Worm (Caenorhabditis elegans) whole organism, young adult: ENCODE results near the gene ent-2.

Experiments used
- B0019.2 ChIP-seq: fragments of 200-800 bp; sonication (Bioruptor generic); conservative IDR thresholded peaks from 2 replicates; pipeline ENCODE4 v1.3.6; 2022; ENCODE audit warnings: missing genetic modification reagents, missing genetic modification characterization, missing compliant biosample characterization
- D2030.7 ChIP-seq: fragments of 200-800 bp; sonication (Bioruptor generic); IDR thresholded peaks from 2 replicates; pipeline ENCODE4 v1.3.6; 2022; ENCODE audit warnings: missing genetic modification reagents, missing genetic modification characterization, missing compliant biosample characterization
- F37B4.10 ChIP-seq: fragments of 200-800 bp; sonication (Bioruptor generic); IDR thresholded peaks from 2 replicates; pipeline ENCODE4 v1.3.6; 2022; ENCODE audit warnings: missing genetic modification characterization, missing compliant biosample characterization
- F49E8.2 ChIP-seq: sonication (generic microtip); optimal IDR thresholded peaks from 3 replicates; lab custom pipeline; 2017; ENCODE audit warnings: missing genetic modification characterization, mild to moderate bottlenecking, missing compliant biosample characterization, antibody characterized with exemption, moderate library complexity; ENCODE audit not compliant: insufficient read depth
- T26A5.8 ChIP-seq: sonication (generic microtip); optimal IDR thresholded peaks from 2 replicates; lab custom pipeline; 2016; ENCODE audit warnings: missing genetic modification characterization, missing compliant biosample characterization
- akir-1 ChIP-seq: fragments of 200-800 bp; sonication (Bioruptor generic); optimal IDR thresholded peaks from 2 replicates; lab custom pipeline; 2018; ENCODE audit warnings: mild to moderate bottlenecking, missing genetic modification characterization, moderate library complexity, missing compliant biosample characterization
- atf-7 ChIP-seq: sonication (generic microtip); optimal IDR thresholded peaks from 2 replicates; lab custom pipeline; 2017; ENCODE audit warnings: mild to moderate bottlenecking, missing genetic modification characterization, missing compliant biosample characterization
- attf-3 ChIP-seq: fragments of 200-800 bp; sonication (Bioruptor generic); conservative IDR thresholded peaks from 2 replicates; pipeline ENCODE4 v1.3.6; 2022; ENCODE audit warnings: missing genetic modification reagents, missing genetic modification characterization, missing compliant biosample characterization
- attf-6 ChIP-seq: fragments of 200-800 bp; sonication (Bioruptor generic); IDR thresholded peaks from 2 replicates; pipeline ENCODE4 v1.3.6; 2022; ENCODE audit warnings: missing genetic modification reagents, missing genetic modification characterization, missing compliant biosample characterization
- ccch-3 ChIP-seq: fragments of 200-800 bp; sonication (Bioruptor generic); optimal IDR thresholded peaks from 2 replicates; lab custom pipeline; 2018; ENCODE audit warnings: mild to moderate bottlenecking, missing genetic modification characterization, missing compliant biosample characterization
- dox-1 ChIP-seq: fragments of 200-800 bp; sonication (Bioruptor generic); IDR thresholded peaks from 2 replicates; pipeline ENCODE4 v1.3.6; 2022; ENCODE audit warnings: missing genetic modification reagents, missing genetic modification characterization, missing compliant biosample characterization
- dpl-1 ChIP-seq: fragments of 150-350 bp; optimal IDR thresholded peaks from 2 replicates; lab custom pipeline; 2014; ENCODE audit warnings: missing biosample characterization, missing genetic modification reagents, missing genetic modification characterization
- egl-44 ChIP-seq: fragments of 200-800 bp; sonication (Bioruptor generic); IDR thresholded peaks from 2 replicates; pipeline ENCODE4 v1.3.6; 2022; ENCODE audit warnings: missing genetic modification reagents, missing genetic modification characterization, missing compliant biosample characterization
- egrh-3 ChIP-seq: fragments of 200-800 bp; sonication (Bioruptor generic); IDR thresholded peaks from 2 replicates; pipeline ENCODE4 v1.3.6; 2022; ENCODE audit warnings: missing genetic modification reagents, missing genetic modification characterization, missing compliant biosample characterization
- fkh-3 ChIP-seq: sonication (generic microtip); optimal IDR thresholded peaks from 2 replicates; lab custom pipeline; 2016; ENCODE audit warnings: mild to moderate bottlenecking, missing genetic modification characterization, missing compliant biosample characterization
- gei-17 ChIP-seq: fragments of 200-800 bp; sonication (Bioruptor generic); optimal IDR thresholded peaks from 2 replicates; lab custom pipeline; 2018; ENCODE audit warnings: mild to moderate bottlenecking, missing genetic modification characterization, missing compliant biosample characterization
- hlh-26 ChIP-seq: fragments of 200-800 bp; sonication (Bioruptor generic); conservative IDR thresholded peaks from 2 replicates; pipeline ENCODE4 v1.3.6; 2022; ENCODE audit warnings: missing genetic modification reagents, missing genetic modification characterization, missing compliant biosample characterization
- hrde-1 ChIP-seq: sonication (generic microtip); optimal IDR thresholded peaks from 2 replicates; lab custom pipeline; 2016; ENCODE audit warnings: missing genetic modification characterization, mild to moderate bottlenecking, missing compliant biosample characterization, moderate library complexity, missing genotype, missing genetic modification reagents, borderline replicate concordance
- hsf-1 ChIP-seq: fragments of 200-800 bp; sonication (Bioruptor generic); IDR thresholded peaks from 2 replicates; pipeline ENCODE4 v1.3.6; 2022; ENCODE audit warnings: missing genetic modification reagents, missing genetic modification characterization, missing compliant biosample characterization
- lag-1 ChIP-seq: fragments of 200-800 bp; sonication (Bioruptor generic); IDR thresholded peaks from 2 replicates; pipeline ENCODE4 v1.3.6; 2022; ENCODE audit warnings: missing genetic modification reagents, missing genetic modification characterization, missing compliant biosample characterization
- let-607 ChIP-seq, 2 experiments: fragments of 200-800 bp in 1 of 2; sonication (Bioruptor generic) in 1 of 2; sonication (generic microtip) in 1 of 2; optimal IDR thresholded peaks; 2 replicates each; lab custom pipeline; 2016 to 2018; ENCODE audit warnings: mild to moderate bottlenecking in 2 of 2, missing compliant biosample characterization in 2 of 2, missing genetic modification characterization in 2 of 2, moderate library complexity in 2 of 2, missing genotype in 1 of 2
- lin-40 ChIP-seq: sonication (generic microtip); optimal IDR thresholded peaks from 2 replicates; lab custom pipeline; 2016; ENCODE audit warnings: missing genetic modification characterization, mild to moderate bottlenecking, missing compliant biosample characterization, missing genotype, missing genetic modification reagents
- lir-1 ChIP-seq: fragments of 200-800 bp; sonication (Bioruptor generic); conservative IDR thresholded peaks from 2 replicates; pipeline ENCODE4 v1.3.6; 2022; ENCODE audit warnings: missing genetic modification reagents, missing genetic modification characterization, missing compliant biosample characterization
- lsl-1 ChIP-seq: fragments of 200-800 bp; sonication (Bioruptor generic); optimal IDR thresholded peaks from 2 replicates; lab custom pipeline; 2018; ENCODE audit warnings: mild to moderate bottlenecking, missing genetic modification characterization, moderate library complexity, missing compliant biosample characterization
- madf-10 ChIP-seq: sonication (generic microtip); optimal IDR thresholded peaks from 2 replicates; lab custom pipeline; 2016; ENCODE audit warnings: mild to moderate bottlenecking, missing genetic modification characterization, missing compliant biosample characterization
- madf-8 ChIP-seq: fragments of 200-800 bp; sonication (Bioruptor generic); conservative IDR thresholded peaks from 2 replicates; pipeline ENCODE4 v1.3.6; 2022; ENCODE audit warnings: missing genetic modification reagents, missing genetic modification characterization, missing compliant biosample characterization
- mes-4 ChIP-seq: sonication (generic microtip); optimal IDR thresholded peaks from 2 replicates; lab custom pipeline; 2016; ENCODE audit warnings: missing genotype, missing genetic modification characterization, missing compliant biosample characterization
- nfya-2 ChIP-seq: fragments of 200-800 bp; sonication (Bioruptor generic); IDR thresholded peaks from 2 replicates; pipeline ENCODE4 v1.3.6; 2022; ENCODE audit warnings: missing genetic modification reagents, missing genetic modification characterization, missing compliant biosample characterization
- pbrm-1 ChIP-seq: fragments of 200-800 bp; sonication (Bioruptor generic); IDR thresholded peaks from 2 replicates; pipeline ENCODE4 v1.3.6; 2022; ENCODE audit warnings: missing genetic modification reagents, missing genetic modification characterization, missing compliant biosample characterization
- pha-4 ChIP-seq: fragments of 150-350 bp; sonication (generic microtip); optimal IDR thresholded peaks from 2 replicates; lab custom pipeline; 2014; ENCODE audit warnings: missing biosample characterization, missing genetic modification reagents, missing genetic modification characterization
- rpc-1 ChIP-seq, 2 experiments: fragments of 150-350 bp in 1 of 2; sonication (generic microtip) in 1 of 2; optimal IDR thresholded peaks; 2 replicates each; lab custom pipeline; 2014 to 2018; ENCODE audit warnings: missing biosample characterization in 1 of 2, missing genetic modification characterization in 1 of 2, missing genetic modification reagents in 1 of 2, missing genotype in 1 of 2
- sdz-38 ChIP-seq: sonication (generic microtip); optimal IDR thresholded peaks from 2 replicates; lab custom pipeline; 2016; ENCODE audit warnings: missing genotype, missing genetic modification characterization, missing compliant biosample characterization
- sea-2 ChIP-seq: fragments of 200-800 bp; sonication (Bioruptor generic); IDR thresholded peaks from 2 replicates; pipeline ENCODE4 v1.3.6; 2022; ENCODE audit warnings: missing genetic modification characterization, missing compliant biosample characterization
- snpc-1.1 ChIP-seq: sonication (generic microtip); optimal IDR thresholded peaks from 2 replicates; lab custom pipeline; 2017; ENCODE audit warnings: missing genetic modification characterization, mild to moderate bottlenecking, missing compliant biosample characterization, antibody characterized with exemption, moderate library complexity, missing genotype, missing genetic modification reagents; ENCODE audit not compliant: insufficient read depth
- snpc-4 ChIP-seq, 5 experiments: fragments of 150-350 bp in 1 of 5; sonication (generic microtip) in 4 of 5; optimal IDR thresholded peaks; 2 replicates each; lab custom pipeline; 2014 to 2018; ENCODE audit warnings: missing genetic modification characterization in 5 of 5, missing biosample characterization in 3 of 5, antibody characterized with exemption in 2 of 5, mild to moderate bottlenecking in 2 of 5, missing compliant biosample characterization in 2 of 5, missing genotype in 2 of 5, moderate library complexity in 2 of 5, missing genetic modification reagents in 1 of 5
- unc-130 ChIP-seq: sonication (generic microtip); optimal IDR thresholded peaks from 2 replicates; lab custom pipeline; 2016; ENCODE audit warnings: missing genetic modification reagents, missing genetic modification characterization, missing compliant biosample characterization
- zfh-2 ChIP-seq: fragments of 200-800 bp; sonication (Bioruptor generic); conservative IDR thresholded peaks from 2 replicates; pipeline ENCODE4 v1.3.6; 2022; ENCODE audit warnings: missing genetic modification reagents, missing genetic modification characterization, missing compliant biosample characterization

ent-2 gene

DNA sequence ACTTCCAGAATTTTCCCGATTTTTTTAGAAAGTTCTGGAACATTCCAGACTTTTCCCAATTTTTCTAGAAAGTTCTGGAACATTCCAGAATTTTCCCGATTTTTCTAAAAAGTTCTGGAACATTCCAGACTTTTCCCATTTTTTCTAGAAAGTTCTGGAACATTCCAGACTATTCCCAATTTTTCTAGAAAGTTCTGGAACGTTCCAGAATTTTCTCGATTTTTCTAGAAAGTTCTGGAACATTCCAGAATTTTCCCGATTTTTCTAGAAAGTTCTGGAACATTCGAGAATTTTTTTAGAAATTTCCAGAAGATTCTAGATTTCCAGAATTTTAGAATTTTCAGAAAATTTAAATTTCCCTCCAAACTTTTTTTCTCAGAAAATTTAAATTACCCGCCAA lies 34.2 kb downstream of the ent-2 start:
- 0 out of 2 replicates have a peak, but pooled peaks have one; percentile 30 for TF ChIP-seq dox-1 (GFP tag; lab: Robert Waterston, UW)
- TF ChIP-seq hsf-1 (GFP tag; lab: Robert Waterston, UW) = peak; percentile 95
- TF ChIP-seq B0019.2 = 0 out of 2 replicates have a peak, but pooled peaks have one; percentile 14

DNA sequence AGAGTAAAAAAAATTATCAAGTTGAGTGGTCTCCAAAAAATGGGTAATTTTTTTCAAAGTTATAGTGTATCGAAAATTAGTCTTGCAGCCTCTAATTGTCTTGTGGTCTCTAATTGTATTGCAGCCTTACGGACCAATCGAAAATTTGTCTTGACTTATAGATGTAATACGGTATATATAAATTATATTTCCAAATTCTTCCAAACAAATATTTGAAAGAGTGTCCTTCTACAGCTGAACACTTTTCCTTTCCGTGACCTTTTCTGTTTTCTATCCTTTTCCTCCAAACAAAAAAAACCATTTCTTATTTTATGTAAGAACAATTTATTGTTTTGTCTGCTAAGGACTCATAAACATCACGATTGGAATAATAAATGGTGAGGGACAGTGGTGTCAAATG lies 39.7 kb downstream of the ent-2 start, which contains the start of gene K09E9.7:
TSS of gene K09E9.7 (plus strand) at position 301 of the 400 bp plus-strand sequence.
- TF ChIP-seq sea-2 (GFP tag; lab: Robert Waterston, UW) (no peak), lsl-1 (GFP tag; lab: Kevin White, UChicago) (no peak), madf-10 (tag; lab: Kevin White, UChicago) (no peak), T26A5.8 (tag; lab: Kevin White, UChicago) (no peak), egl-44 (GFP tag; lab: Robert Waterston, UW) (no peak), snpc-1.1 (tag; lab: Kevin White, UChicago) (no peak), unc-130 (GFP tag; lab: Kevin White, UChicago) (no peak), hlh-26 (GFP tag; lab: Robert Waterston, UW) (no peak), gei-17 (no peak), D2030.7 (GFP tag; lab: Robert Waterston, UW) (no peak)

DNA sequence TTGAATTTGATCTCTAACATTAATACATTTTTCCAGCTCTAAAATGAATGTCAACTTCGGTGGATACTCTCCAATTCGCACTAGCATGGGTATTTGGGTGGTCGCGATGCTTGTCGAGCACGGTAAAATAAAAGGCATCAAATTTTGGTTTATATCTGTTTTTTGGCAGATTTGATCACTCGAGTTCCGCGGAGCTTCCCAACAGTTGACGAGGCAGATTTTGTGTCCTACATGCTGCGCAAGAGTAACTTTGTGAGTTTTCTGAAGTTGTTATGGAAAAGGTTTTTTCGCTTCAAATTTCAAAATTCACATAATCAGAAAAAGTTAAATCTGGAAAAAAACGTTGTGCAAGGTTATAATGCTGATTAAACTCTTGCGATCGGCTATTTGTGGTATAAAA lies 40.5 kb downstream of the ent-2 start:
- no peak for TF ChIP-seq sdz-38 (tag; lab: Kevin White, UChicago)
- TF ChIP-seq ccch-3 (GFP tag; lab: Kevin White, UChicago) = no peak
- TF ChIP-seq F49E8.2 (tag; lab: Kevin White, UChicago) = no peak

DNA sequence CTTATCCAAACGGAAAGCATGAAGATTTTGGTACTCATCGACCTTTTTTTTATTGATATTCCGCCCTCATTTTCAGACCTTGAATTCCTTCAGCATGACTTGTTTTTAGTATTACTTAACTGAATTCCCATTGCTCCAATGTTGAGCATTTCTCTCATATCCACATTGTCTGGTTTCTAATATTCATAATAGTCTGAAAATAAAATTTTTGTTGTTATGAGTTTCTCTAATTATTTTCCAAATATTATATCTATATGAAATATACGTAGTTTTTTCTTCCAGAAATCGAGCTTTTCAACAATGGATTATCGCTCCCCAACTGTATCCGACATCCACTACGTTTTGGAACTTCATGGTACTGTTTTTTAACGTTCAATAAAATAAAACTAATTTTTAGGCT lies 41.8 kb downstream of the ent-2 start, which contains the start of gene H08J19.1:
TSS of gene H08J19.1 (plus strand) at position 301 of the 400 bp plus-strand sequence.
- TF ChIP-seq atf-7 (tag; lab: Kevin White, UChicago) (no peak), fkh-3 (no peak), mes-4 (tag; lab: Kevin White, UChicago) (no peak), hrde-1 (no peak), F37B4.10 (GFP tag; lab: Robert Waterston, UW) (no peak), akir-1 (GFP tag; lab: Kevin White, UChicago) (no peak)

DNA sequence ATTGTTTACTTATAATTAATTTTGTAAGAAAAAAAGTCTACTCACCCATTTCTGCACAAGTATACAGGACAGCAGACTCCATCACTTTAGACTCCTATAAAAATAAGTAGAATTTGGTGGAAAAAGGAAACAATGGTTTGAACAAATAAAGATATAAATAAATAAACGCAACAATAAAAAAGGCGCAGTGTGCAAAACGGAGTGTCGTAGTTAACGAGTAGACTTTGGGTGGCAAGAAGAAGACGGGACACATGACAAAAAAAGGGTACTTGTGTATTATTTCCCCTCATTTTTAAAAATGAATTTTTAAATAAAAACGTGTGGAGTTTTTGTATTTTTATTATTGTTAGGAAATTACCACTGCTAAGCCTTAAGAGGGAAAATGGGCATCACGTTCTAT lies 46.4 kb downstream of the ent-2 start, which contains the start of gene F59D12.5:
TSS of gene F59D12.5 (minus strand) at position 94 of the 400 bp plus-strand sequence.
- TF ChIP-seq lin-40 (no peak), T26A5.8 (tag; lab: Kevin White, UChicago) (no peak), attf-6 (GFP tag; lab: Robert Waterston, UW) (no peak), attf-3 (GFP tag; lab: Robert Waterston, UW) (peak; percentile 86)

DNA sequence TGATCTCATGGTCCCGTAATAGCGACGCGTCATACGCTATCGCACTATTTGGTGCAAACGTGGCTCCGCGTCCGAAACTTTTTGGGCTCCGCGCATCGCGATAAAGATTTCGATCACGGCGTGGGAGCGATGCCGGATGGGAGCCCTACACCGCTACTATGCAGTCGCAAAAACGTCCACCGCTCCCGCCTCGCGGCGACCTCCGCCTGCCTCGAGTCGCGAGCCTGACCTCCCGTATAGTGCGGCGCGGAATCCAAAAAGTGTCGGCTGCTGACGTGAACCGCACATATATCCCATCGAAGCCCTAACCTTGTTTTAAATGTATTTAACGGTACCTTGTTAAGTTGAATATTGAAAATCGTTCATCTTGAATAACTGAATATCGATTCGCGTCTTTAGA lies 49.6 kb downstream of the ent-2 start:
- TF ChIP-seq lir-1 (GFP tag; lab: Robert Waterston, UW) (no peak), pbrm-1 (GFP tag; lab: Robert Waterston, UW) (no peak), egrh-3 (GFP tag; lab: Robert Waterston, UW) (peak; percentile 63; the same call in 1 of the 2 replicates), zfh-2 (peak; percentile 94), lin-40 (no peak), pha-4 (tag; lab: Kevin White, UChicago) (no peak), madf-10 (tag; lab: Kevin White, UChicago) (no peak), lag-1 (GFP tag; lab: Robert Waterston, UW) (0 out of 2 replicates have a peak, but pooled peaks have one; percentile 48), madf-8 (GFP tag; lab: Robert Waterston, UW) (no peak), dpl-1 (GFP tag; lab: Kevin White, UChicago) (no peak), nfya-2 (GFP tag; lab: Robert Waterston, UW) (no peak), attf-3 (GFP tag; lab: Robert Waterston, UW) (0 out of 2 replicates have a peak, but pooled peaks have one; percentile 8), rpc-1 (optimal IDR thresholded peaks at IDR 0.05; lab: Kevin White, UChicago) (no peak), rpc-1 (tag; optimal IDR thresholded peaks at IDR 0.05; lab: Kevin White, UChicago) (peak; percentile 9), let-607 (tag; optimal IDR thresholded peaks at IDR 0.05; lab: Kevin White, UChicago) (no peak), snpc-4 (GFP tag; optimal IDR thresholded peaks at IDR 0.05; lab: Kevin White, UChicago) (no peak), snpc-4 (tag; optimal IDR thresholded peaks at IDR 0.05; lab: Kevin White, UChicago) (peak in 2 of 4 experiments; percentile 59 to 76)
